Worm (Caenorhabditis elegans) whole organism, L4/young adult: ENCODE results near the gene ZK418.10.

Experiments
- W03F9.2 ChIP-seq: fragments of 150-350 bp; optimal IDR thresholded peaks from 2 replicates; lab custom pipeline; 2014; ENCODE audit warnings: missing biosample characterization, missing genetic modification characterization
- dao-5 ChIP-seq: sonication (generic microtip); optimal IDR thresholded peaks from 2 replicates; lab custom pipeline; 2016; ENCODE audit warnings: missing genotype, missing genetic modification characterization, moderate library complexity, missing compliant biosample characterization
- him-1 ChIP-seq: sonication (generic microtip); optimal IDR thresholded peaks from 2 replicates; lab custom pipeline; 2016; ENCODE audit warnings: missing genotype, missing genetic modification reagents, missing genetic modification characterization, missing compliant biosample characterization

DNA sequence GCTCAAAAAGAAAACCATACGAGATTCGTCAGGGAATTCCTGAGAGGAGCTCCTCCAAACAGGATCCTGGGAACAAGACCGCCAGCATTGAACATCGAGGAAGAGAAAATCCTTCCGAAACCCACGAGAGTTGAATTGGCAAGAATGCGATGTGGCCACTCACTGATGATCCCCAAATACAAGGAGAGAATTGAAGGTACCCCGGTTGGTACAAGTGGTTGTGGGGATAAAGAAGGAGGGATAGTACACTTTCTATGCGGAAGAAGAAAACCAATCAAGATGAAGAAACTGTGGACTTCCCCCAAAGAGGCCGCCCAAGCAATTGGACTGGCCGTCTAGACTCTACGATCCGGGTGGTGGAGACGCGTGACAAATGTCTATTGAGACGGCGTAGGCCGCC lies 27.4 kb downstream of the ZK418.10 start:
- TF ChIP-seq him-1 (tag; lab: Kevin White, UChicago), result no peak
- no peak for TF ChIP-seq dao-5 (tag; lab: Kevin White, UChicago)
- no peak for TF ChIP-seq W03F9.2 (tag; lab: Kevin White, UChicago)
